Fruit fly (Drosophila melanogaster) whole organism, embryonic: ENCODE results near the gene Ilp5.

Source experiments
- Atf3 ChIP-seq: fragments of 200-800 bp; sonication (Bioruptor generic); optimal IDR thresholded peaks from 3 replicates; lab custom pipeline; 2016; ENCODE audit warnings: missing biosample characterization, missing genetic modification characterization
- BtbVII ChIP-seq: fragments of 200-800 bp; sonication (Bioruptor generic); optimal IDR thresholded peaks from 3 replicates; lab custom pipeline; 2017; ENCODE audit warnings: missing biosample characterization, mild to moderate bottlenecking, missing genetic modification characterization
- CG10979 ChIP-seq: fragments of 200-800 bp; sonication (Bioruptor generic); optimal IDR thresholded peaks from 2 replicates; lab custom pipeline; 2018; ENCODE audit warnings: missing biosample characterization, mild to moderate bottlenecking, missing genetic modification characterization, moderate library complexity
- CG13296 ChIP-seq: fragments of 200-800 bp; sonication (Bioruptor generic); optimal IDR thresholded peaks from 3 replicates; lab custom pipeline; 2018; ENCODE audit warnings: missing biosample characterization, mild to moderate bottlenecking, missing genetic modification characterization
- CG43689 ChIP-seq: fragments of 200-800 bp; sonication (Bioruptor generic); IDR thresholded peaks from 2 replicates; pipeline ENCODE4 v1.3.6; 2022; ENCODE audit warnings: missing biosample characterization, missing genetic modification characterization
- CG4707 ChIP-seq: fragments of 200-800 bp; sonication (Bioruptor generic); optimal IDR thresholded peaks from 2 replicates; lab custom pipeline; 2018; ENCODE audit warnings: missing biosample characterization, mild to moderate bottlenecking, missing genetic modification characterization, moderate library complexity
- CG4730 ChIP-seq: fragments of 200-800 bp; sonication (Bioruptor generic); IDR thresholded peaks from 2 replicates; pipeline ENCODE4 v1.3.6; 2022; ENCODE audit warnings: missing biosample characterization, missing genetic modification characterization
- CG6254 ChIP-seq: fragments of 200-800 bp; sonication (Bioruptor generic); optimal IDR thresholded peaks from 3 replicates; lab custom pipeline; 2017; ENCODE audit warnings: mild to moderate bottlenecking, missing biosample characterization, missing genetic modification reagents, missing genetic modification characterization
- CG6683 ChIP-seq: fragments of 200-800 bp; sonication (Bioruptor generic); optimal IDR thresholded peaks from 2 replicates; lab custom pipeline; 2017; ENCODE audit warnings: missing biosample characterization, mild to moderate bottlenecking, missing genetic modification characterization, missing genetic modification reagents
- CG7556 ChIP-seq: fragments of 200-800 bp; sonication (Bioruptor generic); optimal IDR thresholded peaks from 2 replicates; lab custom pipeline; 2017; ENCODE audit warnings: missing biosample characterization, mild to moderate bottlenecking, missing genetic modification characterization
- CG7963 ChIP-seq: fragments of 200-800 bp; sonication (Bioruptor generic); IDR thresholded peaks from 3 replicates; pipeline ENCODE4 v1.3.6; 2022; ENCODE audit warnings: missing biosample characterization, missing genetic modification characterization; ENCODE audit not compliant: partially characterized antibody
- CG8290 ChIP-seq, 3 experiments: fragments of 200-800 bp; sonication (Bioruptor generic); optimal IDR thresholded peaks; 2 replicates each; lab custom pipeline; 2016 to 2019; ENCODE audit warnings: missing biosample characterization in 3 of 3, missing genetic modification characterization in 3 of 3, mild to moderate bottlenecking in 2 of 3, moderate library complexity in 1 of 3
- CG9727 ChIP-seq: fragments of 200-800 bp; sonication (Bioruptor generic); optimal IDR thresholded peaks from 3 replicates; lab custom pipeline; 2017; ENCODE audit warnings: missing biosample characterization, mild to moderate bottlenecking, missing genetic modification characterization
- Camta ChIP-seq: fragments of 200-800 bp; sonication (Bioruptor generic); optimal IDR thresholded peaks from 2 replicates; lab custom pipeline; 2016; ENCODE audit warnings: missing biosample characterization, missing genetic modification characterization
- D19A ChIP-seq: fragments of 200-800 bp; optimal IDR thresholded peaks from 3 replicates; lab custom pipeline; 2019; ENCODE audit warnings: missing biosample characterization, mild to moderate bottlenecking, missing genetic modification characterization, moderate library complexity
- ERR ChIP-seq: fragments of 200-800 bp; sonication (Bioruptor generic); optimal IDR thresholded peaks from 2 replicates; lab custom pipeline; 2016; ENCODE audit warnings: missing biosample characterization, missing genetic modification characterization
- Gsc ChIP-seq: fragments of 200-800 bp; sonication (Bioruptor generic); IDR thresholded peaks from 2 replicates; pipeline ENCODE4 v1.3.6; 2022; ENCODE audit warnings: missing biosample characterization, missing genetic modification characterization
- H15 ChIP-seq: fragments of 200-800 bp; sonication (Bioruptor generic); IDR thresholded peaks from 3 replicates; pipeline ENCODE4 v1.3.6; 2022; ENCODE audit warnings: missing biosample characterization, missing genetic modification characterization
- HLH4C ChIP-seq: fragments of 200-800 bp; sonication (Bioruptor generic); IDR thresholded peaks from 3 replicates; pipeline ENCODE4 v1.3.6; 2022; ENCODE audit warnings: missing biosample characterization, missing genetic modification characterization; ENCODE audit not compliant: partially characterized antibody
- HmgD ChIP-seq: fragments of 200-800 bp; sonication (Bioruptor generic); optimal IDR thresholded peaks from 3 replicates; lab custom pipeline; 2016; ENCODE audit warnings: missing biosample characterization, missing genetic modification characterization
- MESR4 ChIP-seq: fragments of 200-800 bp; sonication (Bioruptor generic); optimal IDR thresholded peaks from 2 replicates; lab custom pipeline; 2018; ENCODE audit warnings: missing biosample characterization, mild to moderate bottlenecking, missing genetic modification characterization, moderate library complexity
- Max ChIP-seq: fragments of 200-800 bp; sonication (Bioruptor generic); optimal IDR thresholded peaks from 2 replicates; lab custom pipeline; 2016; ENCODE audit warnings: missing biosample characterization, mild to moderate bottlenecking, missing genetic modification characterization
- Oaz ChIP-seq: fragments of 200-800 bp; sonication (Bioruptor generic); IDR thresholded peaks from 2 replicates; pipeline ENCODE4 v1.3.6; 2022; ENCODE audit warnings: missing biosample characterization, missing genetic modification characterization
- Ptx1 ChIP-seq: fragments of 200-800 bp; sonication (Bioruptor generic); IDR thresholded peaks from 2 replicates; pipeline ENCODE4 v1.3.6; 2022; ENCODE audit warnings: missing biosample characterization, missing genetic modification characterization
- Spps ChIP-seq: fragments of 200-800 bp; sonication (Bioruptor generic); optimal IDR thresholded peaks from 2 replicates; lab custom pipeline; 2018; ENCODE audit warnings: missing biosample characterization, mild to moderate bottlenecking, missing genetic modification characterization
- Sry-β ChIP-seq: fragments of 200-800 bp; sonication (Bioruptor generic); optimal IDR thresholded peaks from 2 replicates; lab custom pipeline; 2018; ENCODE audit warnings: missing biosample characterization, mild to moderate bottlenecking, missing genetic modification characterization, moderate library complexity
- TFAM ChIP-seq: fragments of 200-800 bp; sonication (Bioruptor generic); optimal IDR thresholded peaks from 2 replicates; lab custom pipeline; 2017; ENCODE audit warnings: missing biosample characterization, missing genetic modification characterization, inconsistent platforms
- aop ChIP-seq: fragments of 200-800 bp; sonication (Bioruptor generic); IDR thresholded peaks from 2 replicates; pipeline ENCODE4 v1.3.6; 2022; ENCODE audit warnings: missing biosample characterization, missing genetic modification characterization
- ara ChIP-seq: fragments of 200-800 bp; sonication (Bioruptor generic); IDR thresholded peaks from 2 replicates; pipeline ENCODE4 v1.3.6; 2022; ENCODE audit warnings: missing biosample characterization, missing genetic modification characterization
- bcd ChIP-seq: fragments of 200-800 bp; sonication (Bioruptor generic); optimal IDR thresholded peaks from 2 replicates; lab custom pipeline; 2017; ENCODE audit warnings: missing biosample characterization, mild to moderate bottlenecking, missing genetic modification characterization
- bsh ChIP-seq, 2 experiments: fragments of 200-800 bp; sonication (Bioruptor generic); optimal IDR thresholded peaks; 2 replicates each; lab custom pipeline; 2017 to 2018; ENCODE audit warnings: mild to moderate bottlenecking in 2 of 2, missing biosample characterization in 2 of 2, missing genetic modification characterization in 2 of 2, moderate library complexity in 1 of 2
- cato ChIP-seq: fragments of 200-800 bp; sonication (Bioruptor generic); optimal IDR thresholded peaks from 2 replicates; lab custom pipeline; 2016; ENCODE audit warnings: missing biosample characterization, missing genetic modification characterization, borderline replicate concordance
- dpn ChIP-seq, 2 experiments: fragments of 200-800 bp; sonication (Bioruptor generic); optimal IDR thresholded peaks; 3 replicates each; lab custom pipeline; 2016; ENCODE audit warnings: missing biosample characterization in 2 of 2, missing genetic modification characterization in 2 of 2
- emc ChIP-seq: fragments of 200-800 bp; sonication (Bioruptor generic); optimal IDR thresholded peaks from 2 replicates; lab custom pipeline; 2016; ENCODE audit warnings: missing biosample characterization, missing genetic modification characterization
- eve ChIP-seq, 2 experiments: fragments of >200 bp; optimal IDR thresholded peaks; 2 replicates each; lab custom pipeline; 2017; ENCODE audit warnings: missing biosample characterization in 2 of 2, missing genetic modification characterization in 2 of 2
- ewg ChIP-seq: fragments of 200-800 bp; sonication (Bioruptor generic); optimal IDR thresholded peaks from 3 replicates; lab custom pipeline; 2017; ENCODE audit warnings: mild to moderate bottlenecking, missing biosample characterization, missing genetic modification reagents, missing genetic modification characterization
- hbn ChIP-seq: fragments of 200-800 bp; sonication (Bioruptor generic); IDR thresholded peaks from 2 replicates; pipeline ENCODE4 v1.3.6; 2022; ENCODE audit warnings: missing biosample characterization, missing genetic modification characterization; ENCODE audit not compliant: partially characterized antibody
- knrl ChIP-seq: fragments of 200-800 bp; sonication (Bioruptor generic); IDR thresholded peaks from 3 replicates; pipeline ENCODE4 v1.3.6; 2022; ENCODE audit warnings: missing biosample characterization, missing genetic modification characterization; ENCODE audit not compliant: partially characterized antibody
- mld ChIP-seq: fragments of 200-800 bp; sonication (Bioruptor generic); IDR thresholded peaks from 3 replicates; pipeline ENCODE4 v1.3.6; 2022; ENCODE audit warnings: missing biosample characterization, missing genetic modification characterization; ENCODE audit not compliant: partially characterized antibody
- nom ChIP-seq: fragments of 200-800 bp; sonication (Bioruptor generic); optimal IDR thresholded peaks from 2 replicates; lab custom pipeline; 2017; ENCODE audit warnings: missing biosample characterization, missing genetic modification characterization, mild to moderate bottlenecking, moderate library complexity, missing genetic modification reagents
- oc ChIP-seq: fragments of 200-800 bp; sonication (Bioruptor generic); optimal IDR thresholded peaks from 2 replicates; lab custom pipeline; 2018; ENCODE audit warnings: missing biosample characterization, mild to moderate bottlenecking, missing genetic modification characterization, moderate library complexity
- odd ChIP-seq: fragments of 200-800 bp; sonication (Bioruptor generic); optimal IDR thresholded peaks from 2 replicates; lab custom pipeline; 2017; ENCODE audit warnings: missing biosample characterization, mild to moderate bottlenecking, missing genetic modification characterization
- peb ChIP-seq: fragments of 200-800 bp; sonication (Bioruptor generic); IDR thresholded peaks from 2 replicates; pipeline ENCODE4 v1.3.6; 2022; ENCODE audit warnings: missing biosample characterization, missing genetic modification characterization
- pnt ChIP-seq: fragments of 200-800 bp; sonication (Bioruptor generic); optimal IDR thresholded peaks from 3 replicates; lab custom pipeline; 2016; ENCODE audit warnings: missing biosample characterization, missing genetic modification characterization
- run ChIP-seq: fragments of 200-800 bp; sonication (Bioruptor generic); optimal IDR thresholded peaks from 3 replicates; lab custom pipeline; 2018; ENCODE audit warnings: missing biosample characterization, mild to moderate bottlenecking, missing genetic modification characterization
- sc ChIP-seq, 3 experiments: fragments of >200 bp in 2 of 3; fragments of 200-800 bp in 1 of 3; sonication (Bioruptor generic) in 1 of 3; optimal IDR thresholded peaks; 2 replicates in 2 of 3; 3 replicates in 1 of 3; lab custom pipeline; 2017; ENCODE audit warnings: mild to moderate bottlenecking in 1 of 3, missing biosample characterization in 1 of 3, missing genetic modification characterization in 1 of 3, missing genetic modification reagents in 1 of 3
- seq ChIP-seq: fragments of 200-800 bp; sonication (Bioruptor generic); IDR thresholded peaks from 2 replicates; pipeline ENCODE4 v1.3.6; 2022; ENCODE audit warnings: missing biosample characterization, missing genetic modification characterization
- shn ChIP-seq: fragments of 200-800 bp; sonication (Bioruptor generic); optimal IDR thresholded peaks from 3 replicates; lab custom pipeline; 2016; ENCODE audit warnings: missing biosample characterization, missing genetic modification characterization
- unc-4 ChIP-seq: fragments of 200-800 bp; sonication (Bioruptor generic); IDR thresholded peaks from 2 replicates; pipeline ENCODE4 v1.3.6; 2022; ENCODE audit warnings: missing biosample characterization, missing genetic modification characterization; ENCODE audit not compliant: partially characterized antibody

Gene Ilp5

DNA sequence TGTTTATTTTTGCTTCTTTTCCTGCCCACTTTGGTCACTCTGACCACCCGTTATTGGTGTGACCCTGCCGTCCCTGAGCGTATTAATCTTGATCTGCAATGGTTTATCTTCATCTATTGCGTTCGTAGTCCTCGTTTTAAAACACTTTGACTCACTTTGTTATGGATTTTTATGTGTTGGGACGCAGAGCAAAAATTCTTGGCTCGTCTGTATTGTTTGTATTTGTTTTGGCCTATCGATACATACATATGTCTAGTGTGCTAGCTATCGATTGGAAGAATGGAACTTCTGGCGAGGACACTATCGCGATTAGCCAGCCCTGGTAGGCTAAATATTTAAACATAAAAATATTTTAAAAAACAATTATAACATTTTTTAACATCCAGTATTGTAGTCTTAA is 35.9 kb upstream of the Ilp5 start, which contains the start of gene CG10809 (continued):
- peak; percentile 34 for TF ChIP-seq CG8290 (GFP tag; optimal IDR thresholded peaks at IDR 0.05; lab: Kevin White, UChicago)
- TF ChIP-seq CG8290 (tag; optimal IDR thresholded peaks at IDR 0.05; lab: Kevin White, UChicago) = no peak
- no peak for TF ChIP-seq ara (GFP tag; lab: Robert Waterston, UW)
- peak; percentile 44 for TF ChIP-seq Max
- TF ChIP-seq nom (GFP tag; lab: Kevin White, UChicago) = no peak
- TF ChIP-seq CG13296 (GFP tag; lab: Kevin White, UChicago) = peak; percentile 39
- no peak for TF ChIP-seq BtbVII (GFP tag; lab: Kevin White, UChicago)
- peak; percentile 18 for TF ChIP-seq Sry-β (GFP tag; lab: Kevin White, UChicago)
- TF ChIP-seq D19A (tag; lab: Kevin White, UChicago) = no peak
- TF ChIP-seq eve (GFP tag; optimal IDR thresholded peaks at IDR 0.05; lab: Kevin White, UChicago) = no peak
- no peak for TF ChIP-seq CG43689 (GFP tag; lab: Robert Waterston, UW)
- no peak for TF ChIP-seq CG7556
- TF ChIP-seq CG4707 (GFP tag; lab: Kevin White, UChicago) = no peak
- no peak for TF ChIP-seq aop
- no peak for TF ChIP-seq Spps (tag; lab: Kevin White, UChicago)
- no peak for TF ChIP-seq Camta
- TF ChIP-seq pnt (GFP tag; lab: Kevin White, UChicago) = no peak
- peak; percentile 11; the same call in 1 of the 2 replicates for TF ChIP-seq Ptx1 (GFP tag; lab: Robert Waterston, UW)
- TF ChIP-seq TFAM (GFP tag; lab: Kevin White, UChicago) = no peak
- no peak for TF ChIP-seq emc (GFP tag; lab: Kevin White, UChicago)
- no peak for TF ChIP-seq Gsc (GFP tag; lab: Robert Waterston, UW)
- no peak for TF ChIP-seq cato (GFP tag; lab: Kevin White, UChicago)
- peak; percentile 34 for TF ChIP-seq bcd (GFP tag; lab: Kevin White, UChicago)
- peak in 1 of 2 experiments; percentile 44 for TF ChIP-seq dpn (GFP tag; optimal IDR thresholded peaks at IDR 0.05; lab: Kevin White, UChicago)
- TF ChIP-seq CG4730 (GFP tag; lab: Robert Waterston, UW) = no peak
- peak; percentile 95 for TF ChIP-seq knrl (GFP tag; lab: Robert Waterston, UW)
- TF ChIP-seq CG6254 (GFP tag; lab: Kevin White, UChicago) = no peak
- no peak for TF ChIP-seq odd
- peak; percentile 25 for TF ChIP-seq HmgD (GFP tag; lab: Kevin White, UChicago)
- peak; percentile 79 for TF ChIP-seq hbn (GFP tag; lab: Robert Waterston, UW)
- no peak for TF ChIP-seq seq
- peak; percentile 24 for TF ChIP-seq CG10979 (tag; lab: Kevin White, UChicago)
- no peak for TF ChIP-seq sc (optimal IDR thresholded peaks at IDR 0.05; lab: Kevin White, UChicago)
- no peak for TF ChIP-seq sc (GFP tag; optimal IDR thresholded peaks at IDR 0.05; lab: Kevin White, UChicago)
- TF ChIP-seq shn = no peak
- no peak for TF ChIP-seq ERR
- no peak for TF ChIP-seq Atf3 (GFP tag; lab: Kevin White, UChicago)
- TF ChIP-seq HLH4C = peak; percentile 89
- peak; percentile 27 for TF ChIP-seq ewg
- peak; percentile 48 for TF ChIP-seq CG9727 (GFP tag; lab: Kevin White, UChicago)
- no peak for TF ChIP-seq peb (GFP tag; lab: Robert Waterston, UW)
- TF ChIP-seq H15 (GFP tag; lab: Robert Waterston, UW) = no peak
- no peak for TF ChIP-seq oc (tag; lab: Kevin White, UChicago)
- TF ChIP-seq CG6683 (GFP tag; lab: Kevin White, UChicago) = no peak
- no peak for TF ChIP-seq run (tag; lab: Kevin White, UChicago)
- TF ChIP-seq mld = peak; percentile 68
- peak in 1 of 2 experiments; percentile 27 for TF ChIP-seq bsh (GFP tag; optimal IDR thresholded peaks at IDR 0.05; lab: Kevin White, UChicago)
- peak; percentile 91 for TF ChIP-seq unc-4 (GFP tag; lab: Robert Waterston, UW)
- TF ChIP-seq MESR4 (GFP tag; lab: Kevin White, UChicago) = peak; percentile 81
- TF ChIP-seq CG7963 (GFP tag; lab: Robert Waterston, UW) = peak; percentile 89
- TF ChIP-seq Oaz (GFP tag; lab: Robert Waterston, UW) = no peak
